Fruit fly (Drosophila melanogaster) whole organism, embryonic: ENCODE data around the gene Bet3.
A peak's percentile ranks its signal among the peaks of the same experiment; 100 is the strongest.

ENCODE experiments used
- Asciz ChIP-seq: fragments of 200-800 bp; sonication (Bioruptor generic); optimal IDR thresholded peaks from 2 replicates; lab custom pipeline; 2017; ENCODE audit warnings: missing biosample characterization, mild to moderate bottlenecking, missing genetic modification characterization, missing genetic modification reagents
- CG12236 ChIP-seq: fragments of 200-800 bp; sonication (Bioruptor generic); optimal IDR thresholded peaks from 2 replicates; lab custom pipeline; 2016; ENCODE audit warnings: missing biosample characterization, missing genetic modification characterization
- CG18011 ChIP-seq: fragments of 200-800 bp; sonication (Bioruptor generic); optimal IDR thresholded peaks from 2 replicates; lab custom pipeline; 2017; ENCODE audit warnings: missing biosample characterization, missing genetic modification characterization, mild to moderate bottlenecking, moderate library complexity, missing genotype
- CG30020 ChIP-seq: fragments of 200-800 bp; optimal IDR thresholded peaks from 2 replicates; lab custom pipeline; 2019; ENCODE audit warnings: missing biosample characterization, mild to moderate bottlenecking, missing genetic modification characterization, moderate library complexity
- CG43689 ChIP-seq: fragments of 200-800 bp; sonication (Bioruptor generic); IDR thresholded peaks from 2 replicates; pipeline ENCODE4 v1.3.6; 2022; ENCODE audit warnings: missing biosample characterization, missing genetic modification characterization
- CG4707 ChIP-seq: fragments of 200-800 bp; sonication (Bioruptor generic); optimal IDR thresholded peaks from 2 replicates; lab custom pipeline; 2018; ENCODE audit warnings: missing biosample characterization, mild to moderate bottlenecking, missing genetic modification characterization, moderate library complexity
- CG5180 ChIP-seq: fragments of 200-800 bp; sonication (Bioruptor generic); optimal IDR thresholded peaks from 3 replicates; lab custom pipeline; 2017; ENCODE audit warnings: missing biosample characterization, missing genetic modification characterization, mild to moderate bottlenecking, moderate library complexity, missing genetic modification reagents
- CG6175 ChIP-seq: fragments of 200-800 bp; sonication (Bioruptor generic); IDR thresholded peaks from 3 replicates; pipeline ENCODE4 v1.3.6; 2022; ENCODE audit warnings: missing biosample characterization, missing genetic modification characterization
- CG6765 ChIP-seq: fragments of 200-800 bp; sonication (Bioruptor generic); optimal IDR thresholded peaks from 3 replicates; lab custom pipeline; 2017; ENCODE audit warnings: missing biosample characterization, mild to moderate bottlenecking, missing genetic modification characterization
- CG6813 ChIP-seq: fragments of 200-800 bp; sonication (Bioruptor generic); optimal IDR thresholded peaks from 2 replicates; lab custom pipeline; 2017; ENCODE audit warnings: missing biosample characterization, missing genetic modification characterization, mild to moderate bottlenecking, moderate library complexity, missing genetic modification reagents
- CG7372 ChIP-seq: fragments of 200-800 bp; sonication (Bioruptor generic); IDR thresholded peaks from 2 replicates; pipeline ENCODE4 v1.3.6; 2022; ENCODE audit warnings: missing biosample characterization, missing genetic modification characterization
- CG7839 ChIP-seq: fragments of 200-800 bp; sonication (Bioruptor generic); optimal IDR thresholded peaks from 3 replicates; lab custom pipeline; 2018; ENCODE audit warnings: missing biosample characterization, mild to moderate bottlenecking, missing genetic modification characterization, moderate library complexity
- CG8281 ChIP-seq: fragments of 200-800 bp; sonication (Bioruptor generic); optimal IDR thresholded peaks from 2 replicates; lab custom pipeline; 2018; ENCODE audit warnings: missing biosample characterization, mild to moderate bottlenecking, missing genetic modification characterization, moderate library complexity
- CG8388 ChIP-seq: fragments of 200-800 bp; sonication (Bioruptor generic); optimal IDR thresholded peaks from 2 replicates; lab custom pipeline; 2019; ENCODE audit warnings: missing biosample characterization, mild to moderate bottlenecking, missing genetic modification characterization, moderate library complexity
- Gsc ChIP-seq: fragments of 200-800 bp; sonication (Bioruptor generic); IDR thresholded peaks from 2 replicates; pipeline ENCODE4 v1.3.6; 2022; ENCODE audit warnings: missing biosample characterization, missing genetic modification characterization
- HLH3B ChIP-seq: fragments of 200-800 bp; sonication (Bioruptor generic); IDR thresholded peaks from 2 replicates; pipeline ENCODE4 v1.3.6; 2022; ENCODE audit warnings: missing biosample characterization, missing genetic modification characterization
- HmgZ ChIP-seq: fragments of 200-800 bp; sonication (Bioruptor generic); optimal IDR thresholded peaks from 2 replicates; lab custom pipeline; 2018; ENCODE audit warnings: missing biosample characterization, mild to moderate bottlenecking, missing genetic modification characterization
- Hsf ChIP-seq: fragments of 200-800 bp; sonication (Bioruptor generic); optimal IDR thresholded peaks from 3 replicates; lab custom pipeline; 2016; ENCODE audit warnings: missing biosample characterization, missing genetic modification characterization
- MBD-R2 ChIP-seq: fragments of 200-800 bp; sonication (Bioruptor generic); IDR thresholded peaks from 2 replicates; pipeline ENCODE4 v1.3.6; 2022; ENCODE audit warnings: missing biosample characterization, missing genetic modification characterization
- MTF-1 ChIP-seq: fragments of 200-800 bp; sonication (Bioruptor generic); optimal IDR thresholded peaks from 2 replicates; lab custom pipeline; 2018; ENCODE audit warnings: missing biosample characterization, mild to moderate bottlenecking, missing genetic modification characterization, borderline replicate concordance
- NfI ChIP-seq: fragments of 200-800 bp; sonication (Bioruptor generic); optimal IDR thresholded peaks from 3 replicates; lab custom pipeline; 2018; ENCODE audit warnings: missing biosample characterization, mild to moderate bottlenecking, missing genetic modification characterization, moderate library complexity
- Opbp ChIP-seq: fragments of 200-800 bp; sonication (Bioruptor generic); IDR thresholded peaks from 3 replicates; pipeline ENCODE4 v1.3.6; 2022; ENCODE audit warnings: missing biosample characterization, missing genetic modification characterization; ENCODE audit not compliant: partially characterized antibody
- Poxn ChIP-seq: fragments of 200-800 bp; sonication (Bioruptor generic); IDR thresholded peaks from 2 replicates; pipeline ENCODE4 v1.3.6; 2022; ENCODE audit warnings: missing biosample characterization, missing genetic modification characterization
- Ptx1 ChIP-seq: fragments of 200-800 bp; sonication (Bioruptor generic); IDR thresholded peaks from 2 replicates; pipeline ENCODE4 v1.3.6; 2022; ENCODE audit warnings: missing biosample characterization, missing genetic modification characterization
- Ravus ChIP-seq: fragments of 200-800 bp; sonication (Bioruptor generic); IDR thresholded peaks from 2 replicates; pipeline ENCODE4 v1.3.6; 2022; ENCODE audit warnings: missing biosample characterization, missing genetic modification characterization
- Sox100B ChIP-seq: fragments of 200-800 bp; sonication (Bioruptor generic); optimal IDR thresholded peaks from 3 replicates; lab custom pipeline; 2018; ENCODE audit warnings: missing biosample characterization, mild to moderate bottlenecking, missing genetic modification characterization
- Sry-β ChIP-seq: fragments of 200-800 bp; sonication (Bioruptor generic); optimal IDR thresholded peaks from 2 replicates; lab custom pipeline; 2018; ENCODE audit warnings: missing biosample characterization, mild to moderate bottlenecking, missing genetic modification characterization, moderate library complexity
- Stat92E ChIP-seq, 3 experiments: fragments of >200 bp in 2 of 3; fragments of 200-800 bp in 1 of 3; sonication (Bioruptor generic) in 1 of 3; optimal IDR thresholded peaks; 2 replicates each; lab custom pipeline; 2017 to 2019; ENCODE audit warnings: missing biosample characterization in 3 of 3, missing genetic modification characterization in 3 of 3, mild to moderate bottlenecking in 1 of 3, moderate library complexity in 1 of 3
- Trl ChIP-seq, 3 experiments: fragments of >200 bp in 2 of 3; fragments of 200-800 bp in 1 of 3; sonication (Bioruptor generic) in 1 of 3; optimal IDR thresholded peaks; 2 replicates in 1 of 3; 3 replicates in 2 of 3; lab custom pipeline; 2016 to 2017; ENCODE audit warnings: missing biosample characterization in 1 of 3, missing genetic modification characterization in 1 of 3
- Xrp1 ChIP-seq: fragments of 200-800 bp; sonication (Bioruptor generic); IDR thresholded peaks from 2 replicates; pipeline ENCODE4 v1.3.6; 2022; ENCODE audit warnings: missing biosample characterization, missing genetic modification characterization
- abd-A ChIP-seq: fragments of 200-800 bp; sonication (Bioruptor generic); optimal IDR thresholded peaks from 3 replicates; lab custom pipeline; 2019; ENCODE audit warnings: missing biosample characterization, mild to moderate bottlenecking, missing genetic modification characterization, moderate library complexity
- bcd ChIP-seq: fragments of 200-800 bp; sonication (Bioruptor generic); optimal IDR thresholded peaks from 2 replicates; lab custom pipeline; 2017; ENCODE audit warnings: missing biosample characterization, mild to moderate bottlenecking, missing genetic modification characterization
- br ChIP-seq: fragments of >200 bp; optimal IDR thresholded peaks from 2 replicates; lab custom pipeline; 2017
- chm ChIP-seq: fragments of 200-800 bp; sonication (Bioruptor generic); IDR thresholded peaks from 2 replicates; pipeline ENCODE4 v1.3.6; 2022; ENCODE audit warnings: missing biosample characterization, missing genetic modification characterization
- dpn ChIP-seq, 2 experiments: fragments of 200-800 bp; sonication (Bioruptor generic); optimal IDR thresholded peaks; 3 replicates each; lab custom pipeline; 2016; ENCODE audit warnings: missing biosample characterization in 2 of 2, missing genetic modification characterization in 2 of 2
- eyg ChIP-seq: fragments of 200-800 bp; sonication (Bioruptor generic); optimal IDR thresholded peaks from 3 replicates; lab custom pipeline; 2016; ENCODE audit warnings: missing biosample characterization, missing genetic modification characterization
- fd102C ChIP-seq: fragments of 200-800 bp; sonication (Bioruptor generic); optimal IDR thresholded peaks from 2 replicates; lab custom pipeline; 2018; ENCODE audit warnings: missing biosample characterization, mild to moderate bottlenecking, missing genetic modification characterization, moderate library complexity
- grn ChIP-seq: fragments of 200-800 bp; sonication (Bioruptor generic); optimal IDR thresholded peaks from 3 replicates; lab custom pipeline; 2017; ENCODE audit warnings: missing biosample characterization, missing genetic modification characterization
- hkb ChIP-seq, 2 experiments: fragments of 200-800 bp in 1 of 2; fragments of >200 bp in 1 of 2; sonication (Bioruptor generic) in 1 of 2; IDR thresholded peaks in 1 of 2; optimal IDR thresholded peaks in 1 of 2; 2 replicates each; pipeline versions ENCODE4 v1.3.6 to Lab custom; 2017 to 2022; ENCODE audit warnings: missing biosample characterization in 1 of 2, missing genetic modification characterization in 1 of 2
- inv ChIP-seq: fragments of 200-800 bp; sonication (Bioruptor generic); IDR thresholded peaks from 2 replicates; pipeline ENCODE4 v1.3.6; 2022; ENCODE audit warnings: missing biosample characterization, missing genetic modification characterization; ENCODE audit not compliant: partially characterized antibody
- ken ChIP-seq: fragments of 200-800 bp; sonication (Bioruptor generic); IDR thresholded peaks from 3 replicates; pipeline ENCODE4 v1.3.6; 2022; ENCODE audit warnings: missing biosample characterization, missing genetic modification characterization
- nerfin-1 ChIP-seq: fragments of 200-800 bp; sonication (Bioruptor generic); optimal IDR thresholded peaks from 3 replicates; lab custom pipeline; 2019; ENCODE audit warnings: missing biosample characterization, mild to moderate bottlenecking, missing genetic modification characterization, moderate library complexity
- p53 ChIP-seq: fragments of 200-800 bp; sonication (Bioruptor generic); optimal IDR thresholded peaks from 2 replicates; lab custom pipeline; 2016; ENCODE audit warnings: missing biosample characterization, missing genetic modification characterization
- sob ChIP-seq: fragments of 200-800 bp; sonication (Bioruptor generic); IDR thresholded peaks from 2 replicates; pipeline ENCODE4 v1.3.6; 2022; ENCODE audit warnings: missing biosample characterization, missing genetic modification characterization
- stc ChIP-seq: fragments of 200-800 bp; sonication (Bioruptor generic); IDR thresholded peaks from 2 replicates; pipeline ENCODE4 v1.3.6; 2022; ENCODE audit warnings: missing biosample characterization, missing genetic modification characterization
- tna ChIP-seq: fragments of 200-800 bp; sonication (Bioruptor generic); IDR thresholded peaks from 2 replicates; pipeline ENCODE4 v1.3.6; 2022; ENCODE audit warnings: missing biosample characterization, missing genetic modification characterization; ENCODE audit not compliant: partially characterized antibody
- wek ChIP-seq: fragments of 200-800 bp; sonication (Bioruptor generic); optimal IDR thresholded peaks from 3 replicates; lab custom pipeline; 2018; ENCODE audit warnings: missing biosample characterization, mild to moderate bottlenecking, missing genetic modification characterization, moderate library complexity
- zf30C ChIP-seq: fragments of 200-800 bp; sonication (Bioruptor generic); optimal IDR thresholded peaks from 3 replicates; lab custom pipeline; 2018; ENCODE audit warnings: missing biosample characterization, mild to moderate bottlenecking, missing genetic modification characterization

The Bet3 gene

dm6 chr3L:9426656-9427294, 15.3 kb downstream of the Bet3 start, which contains the start of the genes Atat and Shc (continued):
- peak; percentile 99 for TF ChIP-seq chm (GFP tag; lab: Robert Waterston, UW)
- peak; percentile 100 for TF ChIP-seq HLH3B (GFP tag; lab: Robert Waterston, UW)
- TF ChIP-seq dpn (GFP tag; optimal IDR thresholded peaks at IDR 0.05; lab: Kevin White, UChicago): peak; percentile 100
- peak; percentile 93 for TF ChIP-seq CG6765 (GFP tag; lab: Kevin White, UChicago)
- TF ChIP-seq grn (GFP tag; lab: Kevin White, UChicago): peak; percentile 87
- TF ChIP-seq Stat92E (GFP tag; optimal IDR thresholded peaks at IDR 0.05; lab: Kevin White, UChicago): peak in 1 of 3 experiments; percentile 90
- peak; percentile 94 for TF ChIP-seq CG8388 (GFP tag; lab: Kevin White, UChicago)
- TF ChIP-seq wek (GFP tag; lab: Kevin White, UChicago): peak; percentile 83
- TF ChIP-seq CG4707 (GFP tag; lab: Kevin White, UChicago): peak; percentile 81
- peak; percentile 92 for TF ChIP-seq Asciz (GFP tag; lab: Kevin White, UChicago)
- peak; percentile 93 for TF ChIP-seq MTF-1 (GFP tag; lab: Kevin White, UChicago)
- peak; percentile 99 for TF ChIP-seq Xrp1 (GFP tag; lab: Robert Waterston, UW)
- peak; percentile 99 for TF ChIP-seq CG7839
- peak; percentile 100 for TF ChIP-seq Hsf (GFP tag; lab: Kevin White, UChicago)
- peak; percentile 99 for TF ChIP-seq NfI (GFP tag; lab: Kevin White, UChicago)
- TF ChIP-seq bcd: peak; percentile 99
- TF ChIP-seq MBD-R2 (GFP tag; lab: Robert Waterston, UW): peak; percentile 100
- TF ChIP-seq Ptx1 (GFP tag; lab: Robert Waterston, UW): peak; percentile 100
- peak; percentile 80; the same call in 1 of the 2 replicates for TF ChIP-seq tna (GFP tag; lab: Robert Waterston, UW)
- no peak for TF ChIP-seq Trl (optimal IDR thresholded peaks at IDR 0.05; lab: Kevin White, UChicago)
- TF ChIP-seq Trl (GFP tag; optimal IDR thresholded peaks at IDR 0.05; lab: Kevin White, UChicago): peak; percentile 100
- peak; percentile 100 for TF ChIP-seq sob (GFP tag; lab: Robert Waterston, UW)
- peak; percentile 93 for TF ChIP-seq inv (GFP tag; lab: Robert Waterston, UW)
- peak; percentile 89 for TF ChIP-seq Opbp
- peak; percentile 98 for TF ChIP-seq CG43689 (GFP tag; lab: Robert Waterston, UW)
- peak; percentile 90 for TF ChIP-seq hkb (optimal IDR thresholded peaks at IDR 0.05; lab: Kevin White, UChicago)
- peak; percentile 98 for TF ChIP-seq hkb (GFP tag; IDR thresholded peaks at IDR 0.05; lab: Robert Waterston, UW)
- TF ChIP-seq CG5180 (GFP tag; lab: Kevin White, UChicago): peak; percentile 83
- peak; percentile 99 for TF ChIP-seq eyg (GFP tag; lab: Kevin White, UChicago)
- TF ChIP-seq CG8281 (tag; lab: Kevin White, UChicago): peak; percentile 92
- peak; percentile 100 for TF ChIP-seq ken (GFP tag; lab: Robert Waterston, UW)
- peak; percentile 99 for TF ChIP-seq CG6175 (GFP tag; lab: Robert Waterston, UW)
- TF ChIP-seq Gsc: peak; percentile 99
- TF ChIP-seq CG18011 (GFP tag; lab: Kevin White, UChicago): peak; percentile 93
- TF ChIP-seq Sry-β (GFP tag; lab: Kevin White, UChicago): peak; percentile 61
- peak; percentile 99 for TF ChIP-seq Ravus
- TF ChIP-seq p53 (GFP tag; lab: Kevin White, UChicago): peak; percentile 99
- TF ChIP-seq zf30C (GFP tag; lab: Kevin White, UChicago): peak; percentile 37
- TF ChIP-seq CG6813: peak; percentile 96
- TF ChIP-seq br (lab: Kevin White, UChicago): no peak
- TF ChIP-seq CG30020 (tag; lab: Kevin White, UChicago): peak; percentile 90
- peak; percentile 77 for TF ChIP-seq fd102C (GFP tag; lab: Kevin White, UChicago)
- TF ChIP-seq nerfin-1: peak; percentile 95
- peak; percentile 99 for TF ChIP-seq Poxn (GFP tag; lab: Robert Waterston, UW)
- TF ChIP-seq HmgZ (tag; lab: Kevin White, UChicago): peak; percentile 100
- peak; percentile 85 for TF ChIP-seq abd-A (tag; lab: Kevin White, UChicago)
- TF ChIP-seq stc (GFP tag; lab: Robert Waterston, UW): peak; percentile 98
- TF ChIP-seq CG7372: peak; percentile 100
- peak; percentile 98 for TF ChIP-seq CG12236 (GFP tag; lab: Kevin White, UChicago)
- peak; percentile 90 for TF ChIP-seq Sox100B (GFP tag; lab: Kevin White, UChicago)
